Worm (Caenorhabditis elegans): ENCODE results near the gene nac-2.
A peak's percentile ranks its signal among the peaks of the same experiment; 100 is the strongest.

nac-2 gene

DNA sequence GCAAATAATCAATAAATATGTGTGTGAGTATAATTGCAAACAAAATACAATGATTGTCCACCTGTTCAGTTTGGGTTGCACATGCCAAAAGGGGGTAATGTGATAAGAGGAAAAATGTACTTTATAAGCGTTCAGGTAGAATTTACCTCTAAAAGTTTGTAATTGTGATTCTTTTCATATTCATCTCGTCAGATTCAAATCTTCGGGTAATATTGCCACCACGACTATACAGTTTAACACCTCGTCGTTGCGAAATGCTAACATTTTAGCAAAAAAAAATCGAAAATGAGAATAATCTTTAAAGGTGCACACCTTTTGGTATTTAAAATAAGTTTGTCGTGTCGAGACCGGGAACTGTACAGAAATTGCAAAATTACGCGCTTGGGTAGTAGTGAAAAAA lies at the start of gene nac-2:
Gene nac-2 (minus strand): TSS at position 101 of the 400 bp plus-strand sequence.
- TF ChIP-seq ceh-28 (tag; optimal IDR thresholded peaks at IDR 0.05) (peak; percentile 0), lin-39 (tag; optimal IDR thresholded peaks at IDR 0.05) (no peak)

ce11 chrIII:9091392-9092291 lies 48.5 kb upstream of the nac-2 start, which contains the start of gene glp-1:
Gene glp-1, plus strand, starts transcription at chrIII:9092241.
- TF ChIP-seq nhr-237 (tag; optimal IDR thresholded peaks at IDR 0.05) = no peak
- peak; percentile 68 for TF ChIP-seq egl-5 (tag; optimal IDR thresholded peaks at IDR 0.05)

ce11 chrIII:9089325-9089823 lies 46.3 kb upstream of the nac-2 start, which contains the start of the genes mccc-2 and mrpl-44:
Gene mccc-2, minus strand, starts transcription at chrIII:9089375.
Gene mrpl-44, minus strand, starts transcription at chrIII:9089375.
- TF ChIP-seq elt-2 (tag; optimal IDR thresholded peaks at IDR 0.05) (no peak), lin-15B (tag; optimal IDR thresholded peaks at IDR 0.05) (peak; percentile 45), egl-27 (tag; optimal IDR thresholded peaks at IDR 0.05) (no peak), tbx-2 (tag; optimal IDR thresholded peaks at IDR 0.05) (no peak), unc-62 (GFP tag; optimal IDR thresholded peaks at IDR 0.05) (no peak)

ce11 chrIII:9084329-9084728 lies 41.2 kb upstream of the nac-2 start:
- TF ChIP-seq ceh-9 (tag; optimal IDR thresholded peaks at IDR 0.05) = no peak
- TF ChIP-seq fos-1 (tag; optimal IDR thresholded peaks at IDR 0.05) = no peak
- peak; percentile 48 for TF ChIP-seq nfya-1 (tag; optimal IDR thresholded peaks at IDR 0.05; ENCODE audit: insufficient read depth)
- TF ChIP-seq mdl-1 (tag; optimal IDR thresholded peaks at IDR 0.05) = no peak
- TF ChIP-seq nhr-67 (tag; optimal IDR thresholded peaks at IDR 0.05) = no peak
- TF ChIP-seq lin-15B (tag; optimal IDR thresholded peaks at IDR 0.05) = no peak
- no peak for TF ChIP-seq aly-2 (tag; optimal IDR thresholded peaks at IDR 0.05)
- no peak for TF ChIP-seq ceh-16 (tag; optimal IDR thresholded peaks at IDR 0.05)
- TF ChIP-seq fkh-10 (GFP tag; optimal IDR thresholded peaks at IDR 0.05) = no peak
- TF ChIP-seq unc-62 (GFP tag; optimal IDR thresholded peaks at IDR 0.05) = peak; percentile 51
- TF ChIP-seq hmg-11 (tag; optimal IDR thresholded peaks at IDR 0.05) = no peak
- TF ChIP-seq lin-39 (tag; optimal IDR thresholded peaks at IDR 0.05) = peak; percentile 94
- TF ChIP-seq ZK546.5 (tag; optimal IDR thresholded peaks at IDR 0.05) = no peak
- no peak for TF ChIP-seq snpc-4 (tag; optimal IDR thresholded peaks at IDR 0.05)
- TF ChIP-seq nhr-25 (tag; optimal IDR thresholded peaks at IDR 0.05) = no peak
- TF ChIP-seq tbx-2 (tag; optimal IDR thresholded peaks at IDR 0.05) = no peak
- peak; percentile 15 for TF ChIP-seq elt-1 (tag; optimal IDR thresholded peaks at IDR 0.05)
- TF ChIP-seq egl-5 (tag; optimal IDR thresholded peaks at IDR 0.05) = peak; percentile 53
- TF ChIP-seq nhr-12 (tag; optimal IDR thresholded peaks at IDR 0.05) = no peak

DNA sequence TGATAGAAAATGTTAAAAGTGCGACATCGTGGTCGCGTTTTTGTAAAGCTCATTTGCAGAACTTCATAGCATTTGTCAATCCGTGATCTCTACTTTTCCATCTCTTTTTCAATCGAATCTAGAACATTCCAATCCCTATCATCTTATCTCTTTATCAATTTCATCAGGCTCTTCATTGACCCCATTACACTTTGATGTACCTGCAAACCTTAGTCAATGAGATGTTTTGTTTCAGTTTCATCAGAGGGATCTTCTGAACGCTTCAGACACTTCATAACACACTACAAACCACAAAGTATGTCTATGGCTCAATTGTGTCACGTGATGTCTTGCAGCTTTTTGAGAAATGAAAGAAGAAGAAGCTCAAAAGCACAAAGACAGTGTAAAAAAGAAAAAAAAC lies 40.0 kb upstream of the nac-2 start:
- TF ChIP-seq unc-39 (tag; optimal IDR thresholded peaks at IDR 0.05) = no peak
- TF ChIP-seq lin-39 (tag; optimal IDR thresholded peaks at IDR 0.05) = no peak
- TF ChIP-seq egl-5 (tag; optimal IDR thresholded peaks at IDR 0.05) = peak; percentile 72
- no peak for TF ChIP-seq ceh-28 (tag; optimal IDR thresholded peaks at IDR 0.05)
- no peak for TF ChIP-seq fkh-10 (GFP tag; optimal IDR thresholded peaks at IDR 0.05)
- peak; percentile 15 for TF ChIP-seq nfya-1 (tag; optimal IDR thresholded peaks at IDR 0.05; ENCODE audit: insufficient read depth)

DNA sequence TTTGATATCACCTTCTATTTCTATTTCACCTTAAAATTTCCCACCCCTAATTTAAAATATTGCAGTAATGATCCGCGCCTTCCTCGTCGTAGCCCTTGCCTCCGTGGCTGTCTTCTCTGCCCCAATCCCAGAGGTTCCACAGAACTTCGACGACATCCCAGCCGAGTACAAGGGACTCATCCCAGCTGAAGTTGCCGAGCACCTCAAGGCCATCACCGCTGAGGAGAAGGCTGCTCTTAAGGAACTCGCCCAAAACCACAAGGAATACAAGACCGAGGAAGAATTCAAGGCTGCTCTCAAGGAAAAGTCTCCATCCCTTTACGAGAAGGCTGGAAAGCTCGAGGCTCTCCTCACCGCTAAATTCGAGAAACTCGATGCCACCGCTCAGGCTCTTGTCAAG lies 38.7 kb upstream of the nac-2 start, which contains the start of gene far-2:
Gene far-2 (plus strand): TSS at position 66 of the 400 bp plus-strand sequence.
- TF ChIP-seq R02D3.7 (tag; optimal IDR thresholded peaks at IDR 0.05) (no peak), ZK546.5 (tag; optimal IDR thresholded peaks at IDR 0.05) (no peak), pqm-1 (tag; optimal IDR thresholded peaks at IDR 0.05) (no peak), unc-62 (GFP tag; optimal IDR thresholded peaks at IDR 0.05) (no peak), elt-3 (tag; optimal IDR thresholded peaks at IDR 0.05) (no peak), egl-27 (tag; optimal IDR thresholded peaks at IDR 0.05) (no peak), fos-1 (tag; optimal IDR thresholded peaks at IDR 0.05) (no peak), ztf-11 (tag; optimal IDR thresholded peaks at IDR 0.05) (no peak)
